Worm (Caenorhabditis elegans) whole organism, L4 larva: ENCODE data around the gene ZK154.6.

ENCODE experiments used
- R02D3.7 ChIP-seq: fragments of 150-350 bp; sonication (generic microtip); optimal IDR thresholded peaks from 3 replicates; lab custom pipeline; 2014; ENCODE audit warnings: missing biosample characterization, missing genetic modification characterization
- T26A8.4 ChIP-seq: fragments of 200-800 bp; sonication (Bioruptor generic); IDR thresholded peaks from 2 replicates; pipeline ENCODE4 v1.3.6; 2022; ENCODE audit warnings: missing genetic modification characterization, missing compliant biosample characterization
- Y48G9A.11 ChIP-seq: fragments of 200-800 bp; sonication (Bioruptor generic); IDR thresholded peaks from 2 replicates; pipeline ENCODE4 v1.3.6; 2022; ENCODE audit warnings: missing genetic modification reagents, missing genetic modification characterization, missing compliant biosample characterization
- ZK337.2 ChIP-seq: fragments of 200-800 bp; sonication (Bioruptor generic); IDR thresholded peaks from 2 replicates; pipeline ENCODE4 v1.3.6; 2022; ENCODE audit warnings: missing genetic modification reagents, missing genetic modification characterization, missing compliant biosample characterization
- attf-4 ChIP-seq: sonication (generic microtip); optimal IDR thresholded peaks from 3 replicates; lab custom pipeline; 2017; ENCODE audit warnings: missing biosample characterization, missing genetic modification characterization
- ceh-62 ChIP-seq: sonication (generic microtip); optimal IDR thresholded peaks from 2 replicates; lab custom pipeline; 2017; ENCODE audit warnings: missing biosample characterization, missing genetic modification characterization
- ceh-82 ChIP-seq: sonication (generic microtip); optimal IDR thresholded peaks from 2 replicates; lab custom pipeline; 2017; ENCODE audit warnings: missing biosample characterization, missing genetic modification characterization
- ces-1 ChIP-seq: fragments of 150-350 bp; sonication (generic microtip); optimal IDR thresholded peaks from 4 replicates; lab custom pipeline; 2014; ENCODE audit warnings: missing biosample characterization, missing genetic modification reagents, missing genetic modification characterization
- daf-16 ChIP-seq, 3 experiments: sonication (generic microtip); optimal IDR thresholded peaks; 2 replicates each; lab custom pipeline; 2016 to 2017; ENCODE audit warnings: missing genetic modification characterization in 3 of 3, missing genetic modification reagents in 3 of 3, mild to moderate bottlenecking in 2 of 3, missing compliant biosample characterization in 2 of 3, missing biosample characterization in 1 of 3, moderate library complexity in 1 of 3
- dmd-9 ChIP-seq: fragments of 200-800 bp; sonication (Bioruptor generic); IDR thresholded peaks from 2 replicates; pipeline ENCODE4 v1.3.6; 2022; ENCODE audit warnings: missing genetic modification reagents, missing genetic modification characterization, missing compliant biosample characterization
- duxl-1 ChIP-seq: sonication (generic microtip); optimal IDR thresholded peaks from 2 replicates; lab custom pipeline; 2016; ENCODE audit warnings: mild to moderate bottlenecking, missing genetic modification characterization, moderate library complexity, missing compliant biosample characterization; ENCODE audit not compliant: poor library complexity
- hlh-30 ChIP-seq: sonication (generic microtip); optimal IDR thresholded peaks from 2 replicates; lab custom pipeline; 2017; ENCODE audit warnings: antibody characterized with exemption, mild to moderate bottlenecking, missing genetic modification characterization, missing compliant biosample characterization; ENCODE audit not compliant: insufficient read depth
- lim-7 ChIP-seq: fragments of 200-800 bp; sonication (Bioruptor generic); IDR thresholded peaks from 2 replicates; pipeline ENCODE4 v1.3.6; 2022; ENCODE audit warnings: missing genetic modification characterization, missing compliant biosample characterization
- lin-13 ChIP-seq: fragments of 150-350 bp; optimal IDR thresholded peaks from 2 replicates; lab custom pipeline; 2014; ENCODE audit warnings: missing biosample characterization, missing genetic modification reagents, missing genetic modification characterization
- lin-39 ChIP-seq: fragments of 150-350 bp; optimal IDR thresholded peaks from 2 replicates; lab custom pipeline; 2014; ENCODE audit warnings: missing biosample characterization, missing genetic modification reagents, missing genetic modification characterization
- lir-3 ChIP-seq: sonication (generic microtip); optimal IDR thresholded peaks from 2 replicates; lab custom pipeline; 2016; ENCODE audit warnings: mild to moderate bottlenecking, missing genetic modification characterization, missing compliant biosample characterization
- lsy-2 ChIP-seq, 2 experiments: fragments of 150-350 bp in 1 of 2; sonication (generic microtip) in 1 of 2; optimal IDR thresholded peaks; 2 replicates each; lab custom pipeline; 2014 to 2017; ENCODE audit warnings: missing biosample characterization in 2 of 2, missing genetic modification characterization in 2 of 2
- mdl-1 ChIP-seq, 2 experiments: fragments of 150-350 bp in 1 of 2; sonication (generic microtip) in 1 of 2; optimal IDR thresholded peaks; 2 replicates each; lab custom pipeline; 2014 to 2017; ENCODE audit warnings: missing biosample characterization in 2 of 2, missing genetic modification characterization in 2 of 2
- mes-2 ChIP-seq: sonication (generic microtip); optimal IDR thresholded peaks from 2 replicates; lab custom pipeline; 2016; ENCODE audit warnings: missing genotype, mild to moderate bottlenecking, missing genetic modification characterization, missing compliant biosample characterization; ENCODE audit not compliant: poor library complexity, severe bottlenecking
- nhr-102 ChIP-seq: sonication (generic microtip); optimal IDR thresholded peaks from 2 replicates; lab custom pipeline; 2016; ENCODE audit warnings: mild to moderate bottlenecking, missing genetic modification characterization, moderate library complexity, missing compliant biosample characterization
- nhr-28 ChIP-seq: fragments of 150-350 bp; optimal IDR thresholded peaks from 2 replicates; lab custom pipeline; 2014; ENCODE audit warnings: missing biosample characterization, missing genetic modification characterization
- nhr-41 ChIP-seq: fragments of 200-800 bp; sonication (Bioruptor generic); IDR thresholded peaks from 2 replicates; pipeline ENCODE4 v1.3.6; 2022; ENCODE audit warnings: missing genetic modification reagents, missing genetic modification characterization, missing compliant biosample characterization
- nhr-6 ChIP-seq: fragments of 150-350 bp; optimal IDR thresholded peaks from 2 replicates; lab custom pipeline; 2014; ENCODE audit warnings: missing biosample characterization, missing genetic modification characterization
- pha-4 ChIP-seq, 2 experiments: fragments of 150-350 bp in 1 of 2; fragments of 200-800 bp in 1 of 2; sonication (Bioruptor generic) in 1 of 2; IDR thresholded peaks in 1 of 2; optimal IDR thresholded peaks in 1 of 2; 2 replicates each; pipeline versions ENCODE4 v1.3.6 to Lab custom; 2014 to 2022; ENCODE audit warnings: missing genetic modification characterization in 2 of 2, missing genetic modification reagents in 2 of 2, missing biosample characterization in 1 of 2, missing compliant biosample characterization in 1 of 2
- sdz-12 ChIP-seq: fragments of 200-800 bp; sonication (Bioruptor generic); optimal IDR thresholded peaks from 2 replicates; lab custom pipeline; 2018; ENCODE audit warnings: mild to moderate bottlenecking, missing genetic modification characterization, missing compliant biosample characterization
- unc-39 ChIP-seq: sonication (generic microtip); optimal IDR thresholded peaks from 2 replicates; lab custom pipeline; 2017; ENCODE audit warnings: missing biosample characterization, missing genetic modification characterization
- unc-62 ChIP-seq, 3 experiments: fragments of 150-350 bp in 1 of 3; sonication (generic microtip); optimal IDR thresholded peaks in 2 of 3; peaks in 1 of 3; 1 replicate in 1 of 3; 2 replicates in 2 of 3; lab custom pipeline; 2014 to 2017; ENCODE audit warnings: missing biosample characterization in 3 of 3, missing genetic modification characterization in 3 of 3, missing genetic modification reagents in 3 of 3, missing genotype in 1 of 3
- vab-7 ChIP-seq: fragments of 200-800 bp; sonication (Bioruptor generic); IDR thresholded peaks from 2 replicates; pipeline ENCODE4 v1.3.6; 2022; ENCODE audit warnings: missing genetic modification reagents, missing genetic modification characterization, missing compliant biosample characterization
- zag-1 ChIP-seq: fragments of 150-350 bp; optimal IDR thresholded peaks from 2 replicates; lab custom pipeline; 2014; ENCODE audit warnings: missing biosample characterization, missing genetic modification characterization
- zip-11 ChIP-seq: fragments of 200-800 bp; sonication (Bioruptor generic); IDR thresholded peaks from 2 replicates; pipeline ENCODE4 v1.3.6; 2022; ENCODE audit warnings: missing genetic modification characterization, missing compliant biosample characterization
- ztf-7 ChIP-seq: fragments of 150-350 bp; optimal IDR thresholded peaks from 2 replicates; lab custom pipeline; 2014; ENCODE audit warnings: missing biosample characterization, missing genetic modification characterization

Gene ZK154.6

DNA sequence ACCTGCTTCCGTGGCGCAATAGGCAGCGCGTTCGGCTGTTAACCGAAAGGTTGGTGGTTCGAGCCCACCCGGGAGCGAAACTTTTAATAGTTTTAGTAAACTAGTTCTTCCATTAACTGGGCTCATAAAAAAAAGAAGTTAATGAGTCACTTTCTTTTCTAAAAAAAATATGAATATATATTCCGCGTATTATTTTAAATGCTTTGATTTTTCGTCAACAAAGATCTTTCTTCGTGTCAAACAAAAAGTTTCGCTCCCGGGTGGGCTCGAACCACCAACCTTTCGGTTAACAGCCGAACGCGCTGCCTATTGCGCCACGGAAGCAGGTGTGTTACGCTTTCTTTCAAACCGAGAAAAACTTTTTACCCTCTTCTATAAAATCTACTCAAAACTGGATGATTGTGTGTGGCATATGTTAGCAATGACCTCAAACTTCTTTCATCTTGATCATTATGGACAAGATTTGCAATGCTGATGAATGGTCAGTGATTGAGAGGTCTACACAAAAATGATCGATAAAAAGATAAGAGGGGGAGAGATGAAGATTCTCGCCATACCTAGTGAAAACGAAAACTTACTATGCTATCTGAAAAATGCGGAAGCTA is 19.5 kb downstream of the ZK154.6 start (continued):
- TF ChIP-seq duxl-1 (tag; lab: Kevin White, UChicago) (no peak), unc-62 (GFP tag; optimal IDR thresholded peaks at IDR 0.05 in 1 of 2; lab: Kevin White, UChicago) (peak in 1 of 2 experiments; percentile 93), unc-62 (tag; optimal IDR thresholded peaks at IDR 0.05; lab: Kevin White, UChicago) (no peak), zip-11 (GFP tag; lab: Robert Waterston, UW) (no peak), T26A8.4 (GFP tag; lab: Robert Waterston, UW) (no peak), ZK337.2 (GFP tag; lab: Robert Waterston, UW) (no peak), mes-2 (tag; lab: Kevin White, UChicago) (peak; percentile 57), lin-39 (tag; lab: Kevin White, UChicago) (no peak), nhr-41 (no peak), lsy-2 (tag; optimal IDR thresholded peaks at IDR 0.05; lab: Kevin White, UChicago) (peak in 1 of 2 experiments; percentile 21), dmd-9 (GFP tag; lab: Robert Waterston, UW) (no peak), pha-4 (GFP tag; IDR thresholded peaks at IDR 0.05; lab: Robert Waterston, UW) (peak; percentile 77), pha-4 (tag; optimal IDR thresholded peaks at IDR 0.05; lab: Kevin White, UChicago) (no peak), ceh-82 (tag; lab: Kevin White, UChicago) (no peak), hlh-30 (tag; lab: Kevin White, UChicago) (peak; percentile 47), sdz-12 (no peak), nhr-28 (tag; lab: Kevin White, UChicago) (peak; percentile 23), lim-7 (GFP tag; lab: Robert Waterston, UW) (peak; percentile 78), daf-16 (GFP tag; optimal IDR thresholded peaks at IDR 0.05; lab: Kevin White, UChicago) (peak; percentile 19 to 76), daf-16 (tag; optimal IDR thresholded peaks at IDR 0.05; lab: Kevin White, UChicago) (peak; percentile 68), nhr-6 (no peak), attf-4 (tag; lab: Kevin White, UChicago) (no peak), nhr-102 (tag; lab: Kevin White, UChicago) (peak; percentile 62), zag-1 (tag; lab: Kevin White, UChicago) (no peak), lin-13 (GFP tag; lab: Kevin White, UChicago) (no peak), R02D3.7 (tag; lab: Kevin White, UChicago) (no peak), unc-39 (no peak), ceh-62 (tag; lab: Kevin White, UChicago) (no peak), Y48G9A.11 (GFP tag; lab: Robert Waterston, UW) (peak; percentile 56; the same call in 1 of the 2 replicates), vab-7 (GFP tag; lab: Robert Waterston, UW) (no peak; the same call in 1 of the 2 replicates)

DNA sequence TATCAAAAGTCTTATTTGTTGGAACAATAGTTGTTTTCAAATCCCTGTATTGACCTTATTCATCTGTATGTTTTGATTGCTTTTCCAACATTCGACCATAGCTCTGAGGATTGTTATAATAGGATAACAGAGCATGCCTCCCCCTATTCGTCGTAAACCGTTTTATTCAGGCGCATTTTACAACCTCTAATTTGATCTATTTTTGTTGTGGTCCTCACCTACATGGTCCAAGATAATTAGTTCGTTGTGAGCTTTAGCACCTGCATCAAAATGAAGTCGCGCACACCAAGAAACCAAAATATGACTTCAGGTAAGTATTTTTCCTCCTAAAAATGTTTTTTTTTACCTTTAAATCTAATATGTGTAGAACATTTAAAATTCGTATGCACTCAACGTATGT is 40.6 kb downstream of the ZK154.6 start, which contains the start of gene deg-1:
Gene deg-1, plus strand, starts transcription at position 301 of the 400 bp plus-strand sequence.
- TF ChIP-seq unc-62 (GFP tag; optimal IDR thresholded peaks at IDR 0.05 in 1 of 2; lab: Kevin White, UChicago) (peak in 1 of 2 experiments; percentile 24), unc-62 (tag; optimal IDR thresholded peaks at IDR 0.05; lab: Kevin White, UChicago) (no peak), lir-3 (tag; lab: Kevin White, UChicago) (no peak)

DNA sequence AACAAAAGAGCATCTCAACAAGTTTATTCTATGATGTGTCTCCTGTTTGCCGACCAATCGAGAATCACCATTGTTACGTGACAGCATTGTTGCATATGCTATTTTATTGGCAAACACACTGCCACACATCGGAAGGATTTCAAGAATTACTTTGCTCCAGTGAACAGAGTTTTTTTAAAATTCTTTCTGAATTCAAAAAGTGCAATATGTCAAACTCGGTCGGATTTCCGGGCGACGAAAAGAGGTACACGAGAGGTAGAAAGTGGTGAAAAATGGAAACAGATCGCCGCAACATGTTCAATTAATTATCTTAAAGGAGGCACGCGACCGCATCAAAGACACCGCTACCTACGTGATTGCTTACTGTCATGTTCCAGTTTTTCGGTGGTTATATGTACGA is 43.3 kb downstream of the ZK154.6 start:
- TF ChIP-seq unc-62 (GFP tag; optimal IDR thresholded peaks at IDR 0.05 in 1 of 2; lab: Kevin White, UChicago) (peak in 1 of 2 experiments; percentile 24), unc-62 (tag; optimal IDR thresholded peaks at IDR 0.05; lab: Kevin White, UChicago) (no peak), ces-1 (no peak)

DNA sequence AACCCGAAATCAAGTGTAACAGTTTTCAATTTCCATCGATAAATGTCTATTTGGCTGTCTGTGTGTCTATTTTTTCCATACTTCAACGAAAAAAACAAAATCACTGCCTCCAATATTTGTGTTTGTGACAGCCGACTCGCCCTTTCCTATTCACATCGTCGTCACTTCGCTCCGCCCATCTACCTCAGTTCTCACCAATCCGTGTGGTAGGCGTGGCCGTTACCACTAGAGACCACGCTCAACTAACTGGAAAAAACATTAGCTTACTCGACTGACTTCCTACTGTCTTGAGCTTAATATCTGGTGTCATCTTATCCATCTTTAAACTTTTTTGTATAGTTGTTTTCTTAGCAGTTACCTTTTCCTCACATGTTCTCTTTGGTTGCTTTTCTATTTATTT is 48.0 kb downstream of the ZK154.6 start:
- TF ChIP-seq mdl-1 (tag; optimal IDR thresholded peaks at IDR 0.05; lab: Kevin White, UChicago), result no peak
- no peak for TF ChIP-seq ZK337.2 (GFP tag; lab: Robert Waterston, UW)
- TF ChIP-seq lir-3 (tag; lab: Kevin White, UChicago), result no peak
- TF ChIP-seq ztf-7, result no peak
- peak in 1 of 2 experiments; percentile 4 for TF ChIP-seq unc-62 (GFP tag; optimal IDR thresholded peaks at IDR 0.05 in 1 of 2; lab: Kevin White, UChicago)
- TF ChIP-seq unc-62 (tag; optimal IDR thresholded peaks at IDR 0.05; lab: Kevin White, UChicago), result no peak
